Worm (Caenorhabditis elegans) whole organism, L1 larva: ENCODE results near the gene T24H10.4.

Experiments
- aly-2 ChIP-seq: fragments of 150-350 bp; optimal IDR thresholded peaks from 2 replicates; lab custom pipeline; 2014; ENCODE audit warnings: missing biosample characterization, missing genetic modification characterization
- ceh-63 ChIP-seq: fragments of 200-800 bp; sonication (Bioruptor generic); optimal IDR thresholded peaks from 2 replicates; lab custom pipeline; 2018; ENCODE audit warnings: mild to moderate bottlenecking, missing genetic modification characterization, missing compliant biosample characterization
- ceh-88 ChIP-seq: fragments of 200-800 bp; sonication (Bioruptor generic); IDR thresholded peaks from 2 replicates; pipeline ENCODE4 v1.3.6; 2022; ENCODE audit warnings: missing genetic modification characterization, missing compliant biosample characterization
- dsc-1 ChIP-seq: sonication (generic microtip); optimal IDR thresholded peaks from 2 replicates; lab custom pipeline; 2016; ENCODE audit warnings: mild to moderate bottlenecking, missing genetic modification characterization, missing compliant biosample characterization
- egl-27 ChIP-seq, 2 experiments: fragments of 150-350 bp in 1 of 2; sonication (generic microtip); optimal IDR thresholded peaks; 3 replicates each; lab custom pipeline; 2017 to 2018; ENCODE audit warnings: missing biosample characterization in 2 of 2, missing genetic modification characterization in 2 of 2, missing genetic modification reagents in 2 of 2
- elt-2 ChIP-seq: sonication (generic microtip); optimal IDR thresholded peaks from 2 replicates; lab custom pipeline; 2016; ENCODE audit warnings: missing genetic modification characterization, mild to moderate bottlenecking, inconsistent platforms, missing compliant biosample characterization, missing genetic modification reagents
- ets-5 ChIP-seq: fragments of 200-800 bp; sonication (Bioruptor generic); IDR thresholded peaks from 2 replicates; pipeline ENCODE4 v1.3.6; 2022; ENCODE audit warnings: missing genetic modification characterization, missing compliant biosample characterization
- fkh-10 ChIP-seq: sonication (generic microtip); optimal IDR thresholded peaks from 2 replicates; lab custom pipeline; 2017; ENCODE audit warnings: missing biosample characterization, missing genetic modification reagents, missing genetic modification characterization
- fkh-4 ChIP-seq: sonication (generic microtip); optimal IDR thresholded peaks from 2 replicates; lab custom pipeline; 2016; ENCODE audit warnings: missing compliant biosample characterization, missing genetic modification characterization, borderline replicate concordance
- fkh-8 ChIP-seq: sonication (generic microtip); optimal IDR thresholded peaks from 2 replicates; lab custom pipeline; 2016; ENCODE audit warnings: mild to moderate bottlenecking, missing genetic modification characterization, missing compliant biosample characterization
- fos-1 ChIP-seq: fragments of 150-350 bp; optimal IDR thresholded peaks from 2 replicates; lab custom pipeline; 2014; ENCODE audit warnings: missing biosample characterization, missing genetic modification characterization
- grh-1 ChIP-seq: fragments of 200-800 bp; sonication (Bioruptor generic); IDR thresholded peaks from 2 replicates; pipeline ENCODE4 v1.3.6; 2022; ENCODE audit warnings: missing genetic modification reagents, missing genetic modification characterization, missing compliant biosample characterization
- hlh-17 ChIP-seq: fragments of 200-800 bp; sonication (Bioruptor generic); optimal IDR thresholded peaks from 2 replicates; lab custom pipeline; 2018; ENCODE audit warnings: missing genetic modification characterization, mild to moderate bottlenecking, missing compliant biosample characterization, moderate library complexity, borderline replicate concordance
- hpl-2 ChIP-seq: fragments of 150-350 bp; optimal IDR thresholded peaks from 2 replicates; lab custom pipeline; 2014; ENCODE audit warnings: missing biosample characterization, missing genetic modification reagents, missing genetic modification characterization
- jun-1 ChIP-seq: fragments of 150-350 bp; optimal IDR thresholded peaks from 2 replicates; lab custom pipeline; 2014; ENCODE audit warnings: missing biosample characterization, missing genetic modification reagents, missing genetic modification characterization
- lin-13 ChIP-seq: fragments of 150-350 bp; optimal IDR thresholded peaks from 2 replicates; lab custom pipeline; 2014; ENCODE audit warnings: missing biosample characterization, missing genetic modification reagents, missing genetic modification characterization
- lir-3 ChIP-seq: sonication (generic microtip); optimal IDR thresholded peaks from 2 replicates; lab custom pipeline; 2016; ENCODE audit warnings: mild to moderate bottlenecking, missing genetic modification characterization, moderate library complexity, missing compliant biosample characterization; ENCODE audit not compliant: poor library complexity
- mef-2 ChIP-seq: fragments of 150-350 bp; optimal IDR thresholded peaks from 2 replicates; lab custom pipeline; 2014; ENCODE audit warnings: missing biosample characterization, missing genetic modification characterization
- nhr-11 ChIP-seq: fragments of 150-350 bp; optimal IDR thresholded peaks from 2 replicates; lab custom pipeline; 2014; ENCODE audit warnings: missing biosample characterization, missing genetic modification characterization
- nhr-12 ChIP-seq: sonication (generic microtip); optimal IDR thresholded peaks from 2 replicates; lab custom pipeline; 2017; ENCODE audit warnings: missing biosample characterization, missing genetic modification characterization
- nhr-20 ChIP-seq: sonication (generic microtip); optimal IDR thresholded peaks from 2 replicates; lab custom pipeline; 2016; ENCODE audit warnings: mild to moderate bottlenecking, missing genetic modification characterization, missing compliant biosample characterization
- nhr-47 ChIP-seq: sonication (generic microtip); optimal IDR thresholded peaks from 2 replicates; lab custom pipeline; 2016; ENCODE audit warnings: mild to moderate bottlenecking, missing genetic modification characterization, moderate library complexity, missing compliant biosample characterization
- nhr-76 ChIP-seq: sonication (generic microtip); optimal IDR thresholded peaks from 2 replicates; lab custom pipeline; 2017; ENCODE audit warnings: missing biosample characterization, missing genetic modification characterization
- nhr-77 ChIP-seq: fragments of 150-350 bp; optimal IDR thresholded peaks from 2 replicates; lab custom pipeline; 2014; ENCODE audit warnings: missing biosample characterization, missing genetic modification characterization
- nhr-84 ChIP-seq: sonication (generic microtip); optimal IDR thresholded peaks from 2 replicates; lab custom pipeline; 2017; ENCODE audit warnings: missing biosample characterization, missing genetic modification characterization
- pag-3 ChIP-seq: sonication (generic microtip); optimal IDR thresholded peaks from 2 replicates; lab custom pipeline; 2017; ENCODE audit warnings: missing genetic modification characterization, mild to moderate bottlenecking, missing compliant biosample characterization, antibody characterized with exemption, borderline replicate concordance; ENCODE audit not compliant: insufficient read depth
- pax-3 ChIP-seq: fragments of 200-800 bp; sonication (Bioruptor generic); optimal IDR thresholded peaks from 2 replicates; lab custom pipeline; 2018; ENCODE audit warnings: mild to moderate bottlenecking, missing genetic modification characterization, moderate library complexity, missing compliant biosample characterization
- pqm-1 ChIP-seq: sonication (generic microtip); optimal IDR thresholded peaks from 3 replicates; lab custom pipeline; 2017; ENCODE audit warnings: missing biosample characterization, missing genetic modification characterization
- rnt-1 ChIP-seq: sonication (generic microtip); optimal IDR thresholded peaks from 2 replicates; lab custom pipeline; 2016; ENCODE audit warnings: mild to moderate bottlenecking, missing genetic modification characterization, moderate library complexity, missing compliant biosample characterization
- snu-23 ChIP-seq: sonication (generic microtip); optimal IDR thresholded peaks from 2 replicates; lab custom pipeline; 2016; ENCODE audit warnings: missing genetic modification characterization, missing compliant biosample characterization
- sup-37 ChIP-seq: fragments of 200-800 bp; sonication (Bioruptor generic); optimal IDR thresholded peaks from 2 replicates; lab custom pipeline; 2018; ENCODE audit warnings: mild to moderate bottlenecking, missing genetic modification characterization, missing compliant biosample characterization
- tlp-1 ChIP-seq: fragments of 150-350 bp; optimal IDR thresholded peaks from 2 replicates; lab custom pipeline; 2014; ENCODE audit warnings: missing biosample characterization, missing genetic modification characterization
- unc-130 ChIP-seq: fragments of 150-350 bp; optimal IDR thresholded peaks from 2 replicates; lab custom pipeline; 2017; ENCODE audit warnings: missing biosample characterization, missing genetic modification characterization, inconsistent platforms
- xbp-1 ChIP-seq: sonication (generic microtip); optimal IDR thresholded peaks from 2 replicates; lab custom pipeline; 2016; ENCODE audit warnings: missing genetic modification characterization, missing compliant biosample characterization
- zip-4 ChIP-seq: fragments of 200-800 bp; sonication (Bioruptor generic); optimal IDR thresholded peaks from 2 replicates; lab custom pipeline; 2018; ENCODE audit warnings: mild to moderate bottlenecking, missing genetic modification characterization, moderate library complexity, missing compliant biosample characterization
- ztf-11 ChIP-seq, 2 experiments: sonication (generic microtip); optimal IDR thresholded peaks; 2 replicates each; lab custom pipeline; 2016 to 2017; ENCODE audit warnings: missing genetic modification characterization in 2 of 2, missing biosample characterization in 1 of 2, missing compliant biosample characterization in 1 of 2

T24H10.4 gene

DNA sequence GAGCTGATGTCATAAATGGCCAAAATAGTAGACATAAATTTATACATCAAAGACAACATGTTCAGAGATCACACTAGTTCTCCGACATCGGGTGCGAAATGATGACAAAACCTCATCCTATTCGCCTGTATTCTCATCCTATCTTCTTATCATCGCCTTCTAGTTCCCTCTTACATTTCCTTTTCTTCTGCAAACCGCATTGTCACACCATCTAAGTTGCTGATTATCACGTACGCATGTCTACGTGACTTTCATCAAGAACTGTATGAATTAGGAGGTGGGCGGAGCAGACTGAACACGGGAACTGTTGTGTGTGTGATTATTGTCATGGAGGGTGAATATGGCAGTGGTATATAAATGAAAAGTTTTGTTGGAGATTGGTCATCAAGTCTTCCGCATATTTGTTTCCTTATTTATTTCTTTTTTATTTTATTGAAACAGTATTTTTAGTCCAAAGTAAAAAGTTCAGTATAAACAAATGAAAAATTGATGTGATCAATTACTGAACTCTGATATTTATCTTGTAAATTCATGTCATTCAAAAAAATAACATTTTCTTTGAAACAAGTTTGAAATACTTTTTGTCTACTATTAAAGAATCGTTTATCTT lies 51.0 kb downstream of the T24H10.4 start (continued):
- TF ChIP-seq hlh-17 (GFP tag; lab: Kevin White, UChicago) (no peak), nhr-84 (tag; lab: Kevin White, UChicago) (no peak), lin-13 (no peak), fkh-4 (tag; lab: Kevin White, UChicago) (no peak), fkh-8 (no peak), xbp-1 (no peak), ztf-11 (tag; optimal IDR thresholded peaks at IDR 0.05; lab: Kevin White, UChicago) (no peak), mef-2 (tag; lab: Kevin White, UChicago) (no peak), nhr-12 (tag; lab: Kevin White, UChicago) (no peak), lir-3 (tag; lab: Kevin White, UChicago) (no peak), pag-3 (tag; lab: Kevin White, UChicago) (no peak), egl-27 (tag; optimal IDR thresholded peaks at IDR 0.05; lab: Kevin White, UChicago) (no peak), hpl-2 (GFP tag; lab: Kevin White, UChicago) (no peak), zip-4 (GFP tag; lab: Kevin White, UChicago) (no peak), ets-5 (GFP tag; lab: Robert Waterston, UW) (no peak), snu-23 (GFP tag; lab: Kevin White, UChicago) (peak; percentile 43), nhr-76 (peak; percentile 0), rnt-1 (tag; lab: Kevin White, UChicago) (no peak), ceh-63 (GFP tag; lab: Kevin White, UChicago) (no peak), nhr-47 (peak; percentile 39), unc-130 (tag; lab: Kevin White, UChicago) (peak; percentile 62), sup-37 (GFP tag; lab: Kevin White, UChicago) (no peak), nhr-11 (no peak), pax-3 (tag; lab: Kevin White, UChicago) (no peak), fos-1 (no peak), dsc-1 (no peak), aly-2 (tag; lab: Kevin White, UChicago) (no peak), elt-2 (no peak), jun-1 (no peak), nhr-77 (tag; lab: Kevin White, UChicago) (no peak), grh-1 (GFP tag; lab: Robert Waterston, UW) (no peak), tlp-1 (no peak), pqm-1 (tag; lab: Kevin White, UChicago) (no peak), fkh-10 (GFP tag; lab: Kevin White, UChicago) (no peak), nhr-20 (tag; lab: Kevin White, UChicago) (peak; percentile 78), ceh-88 (GFP tag; lab: Robert Waterston, UW) (no peak)
- TF ChIP-seq, all 84 proteins: peak for 19
